Worm (Caenorhabditis elegans) whole organism, early embryonic: ENCODE data around the gene srt-69.

Source experiments
- B0310.2 ChIP-seq: sonication (generic microtip); optimal IDR thresholded peaks from 2 replicates; lab custom pipeline; 2016; ENCODE audit warnings: mild to moderate bottlenecking, missing genetic modification characterization, missing compliant biosample characterization
- F13C5.2 ChIP-seq: sonication (generic microtip); optimal IDR thresholded peaks from 2 replicates; lab custom pipeline; 2017; ENCODE audit warnings: mild to moderate bottlenecking, missing genetic modification characterization, inconsistent platforms, missing compliant biosample characterization
- aly-1 ChIP-seq: sonication (generic microtip); optimal IDR thresholded peaks from 2 replicates; lab custom pipeline; 2016; ENCODE audit warnings: missing genetic modification characterization, missing compliant biosample characterization
- ama-1 ChIP-seq: fragments of 150-350 bp; optimal IDR thresholded peaks from 2 replicates; lab custom pipeline; 2014
- ceh-13 ChIP-seq: fragments of 200-800 bp; sonication (Bioruptor generic); optimal IDR thresholded peaks from 2 replicates; lab custom pipeline; 2018; ENCODE audit warnings: mild to moderate bottlenecking, missing genetic modification characterization, missing compliant biosample characterization
- ceh-36 ChIP-seq: sonication (generic microtip); optimal IDR thresholded peaks from 2 replicates; lab custom pipeline; 2016; ENCODE audit warnings: missing genetic modification characterization, inconsistent platforms, missing compliant biosample characterization
- ets-7 ChIP-seq: sonication (generic microtip); optimal IDR thresholded peaks from 2 replicates; lab custom pipeline; 2016; ENCODE audit warnings: missing genotype, missing genetic modification characterization, missing compliant biosample characterization
- flt-1 ChIP-seq: fragments of 200-800 bp; sonication (Bioruptor generic); IDR thresholded peaks from 2 replicates; pipeline ENCODE4 v1.3.6; 2022; ENCODE audit warnings: missing genetic modification characterization, missing compliant biosample characterization
- hmbx-1 ChIP-seq: sonication (generic microtip); optimal IDR thresholded peaks from 2 replicates; lab custom pipeline; 2016; ENCODE audit warnings: mild to moderate bottlenecking, missing genetic modification characterization, missing compliant biosample characterization
- hmg-4 ChIP-seq: fragments of 200-800 bp; sonication (Bioruptor generic); optimal IDR thresholded peaks from 2 replicates; lab custom pipeline; 2018; ENCODE audit warnings: mild to moderate bottlenecking, missing genetic modification characterization, missing compliant biosample characterization
- hnd-1 ChIP-seq: sonication (generic microtip); optimal IDR thresholded peaks from 2 replicates; lab custom pipeline; 2016; ENCODE audit warnings: missing genetic modification characterization, missing compliant biosample characterization
- pes-1 ChIP-seq: fragments of 200-800 bp; sonication (Bioruptor generic); IDR thresholded peaks from 2 replicates; pipeline ENCODE4 v1.3.6; 2022; ENCODE audit warnings: missing genetic modification reagents, missing genetic modification characterization, missing compliant biosample characterization
- scrt-1 ChIP-seq: fragments of 200-800 bp; sonication (Bioruptor generic); IDR thresholded peaks from 2 replicates; pipeline ENCODE4 v1.3.6; 2022; ENCODE audit warnings: missing genetic modification characterization, missing compliant biosample characterization
- sea-1 ChIP-seq: fragments of 200-800 bp; sonication (Bioruptor generic); conservative IDR thresholded peaks from 2 replicates; pipeline ENCODE4 v1.3.6; 2022; ENCODE audit warnings: missing genetic modification characterization, missing compliant biosample characterization
- tbx-11 ChIP-seq: fragments of 200-800 bp; sonication (Bioruptor generic); IDR thresholded peaks from 2 replicates; pipeline ENCODE4 v1.3.6; 2022; ENCODE audit warnings: missing genetic modification characterization, missing compliant biosample characterization
- tbx-37 ChIP-seq: fragments of 200-800 bp; sonication (Bioruptor generic); conservative IDR thresholded peaks from 2 replicates; pipeline ENCODE4 v1.3.6; 2022; ENCODE audit warnings: missing genetic modification reagents, missing genetic modification characterization, missing compliant biosample characterization
- tra-4 ChIP-seq: sonication (generic microtip); optimal IDR thresholded peaks from 2 replicates; lab custom pipeline; 2017; ENCODE audit warnings: missing genetic modification characterization, missing compliant biosample characterization

Gene srt-69

DNA sequence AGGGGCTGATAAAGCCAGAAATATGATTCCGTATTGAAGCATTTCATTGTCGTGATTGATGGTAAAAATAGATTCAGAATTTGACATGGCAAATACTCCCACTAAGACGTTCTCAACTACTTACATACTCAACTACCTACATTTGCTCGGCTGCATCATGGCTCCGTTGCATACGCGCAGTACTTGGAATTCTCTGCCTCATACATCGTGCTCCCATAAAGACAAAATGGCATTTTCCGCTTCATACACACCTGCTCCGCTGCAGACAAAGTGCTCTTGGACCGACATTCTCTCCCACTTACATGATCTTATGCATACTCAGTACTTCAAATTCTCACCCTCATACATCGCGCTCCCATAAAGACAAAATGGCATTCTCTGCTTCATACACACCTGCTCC is at the start of gene srt-69, which contains the start of gene B0238.12:
TSS of gene srt-69 (minus strand) at position 101 of the 400 bp plus-strand sequence.
TSS of gene B0238.12 (plus strand) at position 264 of the 400 bp plus-strand sequence.
- TF ChIP-seq aly-1 (tag; lab: Kevin White, UChicago) (no peak), tbx-11 (GFP tag; lab: Robert Waterston, UW) (no peak), tbx-37 (GFP tag; lab: Robert Waterston, UW) (no peak), hnd-1 (tag; lab: Kevin White, UChicago) (no peak), ceh-13 (no peak), F13C5.2 (tag; lab: Kevin White, UChicago) (no peak), ets-7 (tag; lab: Kevin White, UChicago) (no peak), flt-1 (GFP tag; lab: Robert Waterston, UW) (no peak), tra-4 (tag; lab: Kevin White, UChicago) (no peak), scrt-1 (GFP tag; lab: Robert Waterston, UW) (no peak), ama-1 (lab: Kevin White, UChicago) (no peak)

- TF ChIP-seq flt-1 (GFP tag; lab: Robert Waterston, UW) (no peak), sea-1 (GFP tag; lab: Robert Waterston, UW) (no peak), hmbx-1 (tag; lab: Kevin White, UChicago) (no peak), tbx-37 (GFP tag; lab: Robert Waterston, UW) (no peak), ets-7 (tag; lab: Kevin White, UChicago) (no peak), ceh-36 (tag; lab: Kevin White, UChicago) (no peak), scrt-1 (GFP tag; lab: Robert Waterston, UW) (no peak), tbx-11 (GFP tag; lab: Robert Waterston, UW) (no peak), pes-1 (GFP tag; lab: Robert Waterston, UW) (no peak), hnd-1 (tag; lab: Kevin White, UChicago) (no peak), ama-1 (lab: Kevin White, UChicago) (no peak), ceh-13 (no peak), aly-1 (tag; lab: Kevin White, UChicago) (no peak), F13C5.2 (tag; lab: Kevin White, UChicago) (no peak), B0310.2 (tag; lab: Kevin White, UChicago) (no peak), tra-4 (tag; lab: Kevin White, UChicago) (no peak), hmg-4 (GFP tag; lab: Kevin White, UChicago) (no peak)
Measured at ce11 chrV:5314104-5314503, 48.6 kb upstream of the srt-69 start, which contains the start of gene C10G8.2. Gene C10G8.2, plus strand, starts transcription at chrV:5314404.

DNA sequence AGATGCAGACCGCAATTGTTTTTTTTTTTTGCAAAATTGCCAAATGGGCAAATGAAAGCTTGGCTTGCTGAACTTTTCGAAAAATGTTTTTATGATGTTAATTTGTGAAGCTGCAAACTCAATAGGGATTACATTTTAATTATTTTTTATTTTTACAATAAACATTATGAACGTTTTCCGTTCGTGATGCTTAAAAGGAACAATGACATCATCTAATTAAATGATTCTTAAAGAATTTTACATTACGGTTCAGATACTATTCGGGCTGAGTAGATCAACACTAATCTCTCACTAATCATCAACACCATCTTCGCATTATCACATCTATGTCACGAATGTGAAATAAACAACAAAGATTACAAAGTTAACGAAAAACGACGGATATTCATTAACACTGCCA is 47.0 kb upstream of the srt-69 start, which contains the start of gene C10G8.3:
TSS of gene C10G8.3 (plus strand) at position 301 of the 400 bp plus-strand sequence.
- TF ChIP-seq sea-1 (GFP tag; lab: Robert Waterston, UW), result no peak
- no peak for TF ChIP-seq hmg-4 (GFP tag; lab: Kevin White, UChicago)

DNA sequence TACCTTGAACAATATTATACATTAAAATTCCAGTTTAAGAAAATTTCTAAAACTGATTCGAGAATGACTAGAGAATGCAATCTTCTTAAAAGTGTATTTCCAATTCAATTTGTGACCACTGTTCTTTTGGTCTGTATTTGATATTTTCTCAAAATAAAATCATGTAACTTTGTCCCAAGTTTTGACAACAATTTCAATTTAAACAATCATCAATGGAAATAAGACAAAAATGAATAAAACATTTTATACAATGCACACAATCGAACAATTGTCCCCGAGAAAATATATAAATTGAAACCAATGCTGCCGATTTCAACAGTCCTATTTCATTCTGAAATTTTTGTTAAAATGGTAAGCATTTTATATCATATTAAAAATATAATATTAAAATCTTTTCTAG is 46.2 kb upstream of the srt-69 start, which contains the start of gene C10G8.4:
TSS of gene C10G8.4 (plus strand) at position 301 of the 400 bp plus-strand sequence.
- no peak for TF ChIP-seq ama-1 (lab: Kevin White, UChicago)
- no peak for TF ChIP-seq pes-1 (GFP tag; lab: Robert Waterston, UW)
- TF ChIP-seq hmg-4 (GFP tag; lab: Kevin White, UChicago), result no peak
- no peak for TF ChIP-seq ets-7 (tag; lab: Kevin White, UChicago)
- no peak for TF ChIP-seq sea-1 (GFP tag; lab: Robert Waterston, UW)
- TF ChIP-seq hnd-1 (tag; lab: Kevin White, UChicago), result no peak
- no peak for TF ChIP-seq flt-1 (GFP tag; lab: Robert Waterston, UW)
- TF ChIP-seq B0310.2 (tag; lab: Kevin White, UChicago), result no peak
- no peak for TF ChIP-seq ceh-13

DNA sequence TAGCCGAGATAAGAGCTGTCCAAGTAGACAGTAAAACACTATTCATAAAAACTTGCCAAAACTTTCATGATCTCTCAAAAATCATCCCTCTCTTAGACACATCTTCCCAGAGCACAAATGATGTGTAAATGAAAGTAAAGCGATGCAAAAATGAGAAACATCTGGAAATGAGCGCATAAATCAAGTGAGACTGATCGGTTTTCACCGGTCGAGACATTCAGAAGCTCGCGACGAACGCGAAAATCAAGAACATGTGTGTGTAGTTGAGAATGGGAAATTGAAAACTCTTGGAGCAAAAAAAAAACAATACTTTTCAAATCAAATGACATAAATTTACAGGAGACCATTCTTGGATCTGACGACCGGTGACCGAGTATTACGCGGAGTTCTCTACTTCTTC is 38.9 kb upstream of the srt-69 start:
- TF ChIP-seq tbx-37 (GFP tag; lab: Robert Waterston, UW), result no peak
- no peak for TF ChIP-seq pes-1 (GFP tag; lab: Robert Waterston, UW)
- no peak for TF ChIP-seq tra-4 (tag; lab: Kevin White, UChicago)
- TF ChIP-seq hnd-1 (tag; lab: Kevin White, UChicago), result no peak
- TF ChIP-seq ceh-36 (tag; lab: Kevin White, UChicago), result no peak
- TF ChIP-seq hmbx-1 (tag; lab: Kevin White, UChicago), result no peak
- no peak for TF ChIP-seq hmg-4 (GFP tag; lab: Kevin White, UChicago)
- no peak for TF ChIP-seq B0310.2 (tag; lab: Kevin White, UChicago)
- no peak for TF ChIP-seq scrt-1 (GFP tag; lab: Robert Waterston, UW)

ce11 chrV:5303389-5303788 is 37.9 kb upstream of the srt-69 start, which contains the start of gene ncx-2:
Gene ncx-2, plus strand, starts transcription at chrV:5303689.
- TF ChIP-seq sea-1 (GFP tag; lab: Robert Waterston, UW), result no peak
- TF ChIP-seq ets-7 (tag; lab: Kevin White, UChicago), result no peak
- TF ChIP-seq hmbx-1 (tag; lab: Kevin White, UChicago), result no peak
- TF ChIP-seq B0310.2 (tag; lab: Kevin White, UChicago), result no peak
- TF ChIP-seq hmg-4 (GFP tag; lab: Kevin White, UChicago), result no peak
- TF ChIP-seq ceh-36 (tag; lab: Kevin White, UChicago), result no peak

DNA sequence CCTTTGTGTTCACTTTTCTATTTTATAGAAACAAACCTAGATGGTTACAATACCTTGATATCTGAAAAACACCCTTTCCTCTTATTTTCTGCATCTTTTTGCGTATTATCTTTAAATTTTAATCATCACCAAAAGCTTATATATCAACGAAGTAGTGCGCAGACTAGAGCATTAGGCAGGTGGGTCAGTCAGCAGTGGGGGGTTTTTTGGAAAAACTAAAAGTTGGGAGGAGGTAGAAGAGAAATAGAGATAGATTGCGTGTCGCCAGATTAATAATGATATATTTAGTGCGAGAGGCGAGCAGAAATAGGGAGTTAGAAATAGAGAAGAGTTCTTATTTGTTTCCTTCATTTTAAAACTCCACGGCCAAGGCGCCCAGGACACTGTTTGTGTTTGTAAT is 35.7 kb upstream of the srt-69 start:
- TF ChIP-seq F13C5.2 (tag; lab: Kevin White, UChicago) (no peak), ceh-13 (no peak), tra-4 (tag; lab: Kevin White, UChicago) (no peak), sea-1 (GFP tag; lab: Robert Waterston, UW) (no peak), hmg-4 (GFP tag; lab: Kevin White, UChicago) (no peak), flt-1 (GFP tag; lab: Robert Waterston, UW) (no peak), ets-7 (tag; lab: Kevin White, UChicago) (no peak), aly-1 (tag; lab: Kevin White, UChicago) (no peak), hnd-1 (tag; lab: Kevin White, UChicago) (no peak), tbx-37 (GFP tag; lab: Robert Waterston, UW) (no peak), hmbx-1 (tag; lab: Kevin White, UChicago) (no peak), tbx-11 (GFP tag; lab: Robert Waterston, UW) (no peak)
